Fruit fly (Drosophila melanogaster) whole organism, embryonic: ENCODE results near the gene Vha16-5.
A peak's percentile ranks its signal among the peaks of the same experiment; 100 is the strongest.

Experiments used
- Abd-B ChIP-seq: fragments of 200-800 bp; sonication (Bioruptor generic); optimal IDR thresholded peaks from 2 replicates; lab custom pipeline; 2018; ENCODE audit warnings: missing biosample characterization, mild to moderate bottlenecking, missing genetic modification characterization, moderate library complexity
- Awh ChIP-seq: fragments of 200-800 bp; sonication (Bioruptor generic); IDR thresholded peaks from 2 replicates; pipeline ENCODE4, ENCODE4 v1.3.6; 2022; ENCODE audit warnings: missing biosample characterization, missing genetic modification characterization
- B-H2 ChIP-seq: fragments of 200-800 bp; sonication (Bioruptor generic); optimal IDR thresholded peaks from 2 replicates; lab custom pipeline; 2018; ENCODE audit warnings: missing biosample characterization, mild to moderate bottlenecking, missing genetic modification characterization
- Blimp-1 ChIP-seq: fragments of 200-800 bp; sonication (Bioruptor generic); optimal IDR thresholded peaks from 3 replicates; lab custom pipeline; 2018; ENCODE audit warnings: missing biosample characterization, missing genetic modification characterization, mild to moderate bottlenecking, moderate library complexity, missing genetic modification reagents
- CG11247 ChIP-seq: fragments of 200-800 bp; sonication (Bioruptor generic); IDR thresholded peaks from 2 replicates; pipeline ENCODE4 v1.3.6; 2022; ENCODE audit warnings: missing biosample characterization, missing genetic modification characterization
- CG12769 ChIP-seq: fragments of 200-800 bp; sonication (Bioruptor generic); optimal IDR thresholded peaks from 2 replicates; lab custom pipeline; 2019; ENCODE audit warnings: missing biosample characterization, mild to moderate bottlenecking, missing genetic modification characterization, moderate library complexity
- CG13894 ChIP-seq: fragments of 200-800 bp; sonication (Bioruptor generic); optimal IDR thresholded peaks from 3 replicates; lab custom pipeline; 2018; ENCODE audit warnings: missing biosample characterization, mild to moderate bottlenecking, missing genetic modification characterization, moderate library complexity
- CG15514 ChIP-seq: fragments of 200-800 bp; sonication (Bioruptor generic); optimal IDR thresholded peaks from 3 replicates; lab custom pipeline; 2017; ENCODE audit warnings: missing biosample characterization, missing genetic modification characterization, mild to moderate bottlenecking, moderate library complexity, missing genetic modification reagents
- CG31388 ChIP-seq: fragments of 200-800 bp; sonication (Bioruptor generic); optimal IDR thresholded peaks from 2 replicates; lab custom pipeline; 2016; ENCODE audit warnings: missing biosample characterization, missing genetic modification characterization
- CG32772 ChIP-seq: fragments of 200-800 bp; sonication (Bioruptor generic); IDR thresholded peaks from 2 replicates; pipeline ENCODE4 v1.3.6; 2022; ENCODE audit warnings: missing biosample characterization, missing genetic modification characterization
- CG34376 ChIP-seq: fragments of 200-800 bp; sonication (Bioruptor generic); optimal IDR thresholded peaks from 2 replicates; lab custom pipeline; 2018; ENCODE audit warnings: missing biosample characterization, mild to moderate bottlenecking, missing genetic modification characterization
- CG34422 ChIP-seq: fragments of 200-800 bp; sonication (Bioruptor generic); IDR thresholded peaks from 3 replicates; pipeline ENCODE4 v1.3.6; 2022; ENCODE audit warnings: missing biosample characterization, missing genetic modification characterization
- Dad ChIP-seq: fragments of 200-800 bp; sonication (Bioruptor generic); optimal IDR thresholded peaks from 3 replicates; lab custom pipeline; 2016; ENCODE audit warnings: missing biosample characterization, missing genetic modification characterization
- Dek ChIP-seq: fragments of 200-800 bp; sonication (Bioruptor generic); optimal IDR thresholded peaks from 3 replicates; lab custom pipeline; 2019; ENCODE audit warnings: missing biosample characterization, mild to moderate bottlenecking, missing genetic modification characterization, moderate library complexity
- HmgD ChIP-seq: fragments of 200-800 bp; sonication (Bioruptor generic); optimal IDR thresholded peaks from 3 replicates; lab custom pipeline; 2016; ENCODE audit warnings: missing biosample characterization, missing genetic modification characterization
- Mrtf ChIP-seq: fragments of 200-800 bp; sonication (Bioruptor generic); IDR thresholded peaks from 3 replicates; pipeline ENCODE4 v1.3.6; 2022; ENCODE audit warnings: missing biosample characterization, missing genetic modification characterization
- Sry-β ChIP-seq: fragments of 200-800 bp; sonication (Bioruptor generic); optimal IDR thresholded peaks from 2 replicates; lab custom pipeline; 2018; ENCODE audit warnings: missing biosample characterization, mild to moderate bottlenecking, missing genetic modification characterization, moderate library complexity
- abd-A ChIP-seq: fragments of 200-800 bp; sonication (Bioruptor generic); optimal IDR thresholded peaks from 3 replicates; lab custom pipeline; 2019; ENCODE audit warnings: missing biosample characterization, mild to moderate bottlenecking, missing genetic modification characterization, moderate library complexity
- amos ChIP-seq: fragments of 200-800 bp; sonication (Bioruptor generic); IDR thresholded peaks from 2 replicates; pipeline ENCODE4 v1.3.6; 2022; ENCODE audit warnings: missing biosample characterization, missing genetic modification characterization; ENCODE audit not compliant: partially characterized antibody
- br ChIP-seq: fragments of >200 bp; optimal IDR thresholded peaks from 2 replicates; lab custom pipeline; 2017
- ewg ChIP-seq: fragments of 200-800 bp; sonication (Bioruptor generic); optimal IDR thresholded peaks from 3 replicates; lab custom pipeline; 2017; ENCODE audit warnings: mild to moderate bottlenecking, missing biosample characterization, missing genetic modification reagents, missing genetic modification characterization
- jing ChIP-seq: fragments of 200-800 bp; sonication (Bioruptor generic); optimal IDR thresholded peaks from 2 replicates; lab custom pipeline; 2018; ENCODE audit warnings: missing biosample characterization, mild to moderate bottlenecking, missing genetic modification characterization
- kni ChIP-seq: fragments of 200-800 bp; sonication (Bioruptor generic); optimal IDR thresholded peaks from 3 replicates; lab custom pipeline; 2017; ENCODE audit warnings: mild to moderate bottlenecking, missing biosample characterization, missing genetic modification reagents, missing genetic modification characterization
- lbe ChIP-seq: fragments of 200-800 bp; sonication (Bioruptor generic); optimal IDR thresholded peaks from 2 replicates; lab custom pipeline; 2016; ENCODE audit warnings: missing biosample characterization, mild to moderate bottlenecking, missing genetic modification characterization
- mam ChIP-seq: fragments of 200-800 bp; sonication (Bioruptor generic); optimal IDR thresholded peaks from 3 replicates; lab custom pipeline; 2016; ENCODE audit warnings: missing biosample characterization, missing genetic modification characterization
- nau ChIP-seq: fragments of 200-800 bp; sonication (Bioruptor generic); optimal IDR thresholded peaks from 3 replicates; lab custom pipeline; 2017; ENCODE audit warnings: missing biosample characterization, mild to moderate bottlenecking, missing genetic modification characterization, missing genetic modification reagents
- org-1 ChIP-seq: fragments of 200-800 bp; sonication (Bioruptor generic); optimal IDR thresholded peaks from 2 replicates; lab custom pipeline; 2017; ENCODE audit warnings: missing biosample characterization, missing genetic modification characterization
- row ChIP-seq: fragments of 200-800 bp; sonication (Bioruptor generic); IDR thresholded peaks from 3 replicates; pipeline ENCODE4 v1.3.6; 2022; ENCODE audit warnings: missing biosample characterization, missing genetic modification characterization
- vvl ChIP-seq: fragments of 200-800 bp; sonication (Bioruptor generic); IDR thresholded peaks from 2 replicates; pipeline ENCODE4 v1.3.6; 2022; ENCODE audit warnings: missing biosample characterization, missing genetic modification characterization
- zfh1 ChIP-seq: fragments of 200-800 bp; sonication (Bioruptor generic); IDR thresholded peaks from 3 replicates; pipeline ENCODE4 v1.3.6; 2022; ENCODE audit warnings: missing biosample characterization, missing genetic modification characterization

Vha16-5 gene

dm6 chr2L:10687794-10688185 lies 49.1 kb downstream of the Vha16-5 start:
- no peak for TF ChIP-seq HmgD
- TF ChIP-seq Blimp-1: no peak
- TF ChIP-seq abd-A (tag; lab: Kevin White, UChicago): peak; percentile 56
- TF ChIP-seq Mrtf (GFP tag; lab: Robert Waterston, UW): no peak
- TF ChIP-seq Dad (GFP tag; lab: Kevin White, UChicago): no peak
- TF ChIP-seq Abd-B (GFP tag; lab: Kevin White, UChicago): no peak
- TF ChIP-seq CG32772 (GFP tag; lab: Robert Waterston, UW): no peak
- no peak for TF ChIP-seq CG11247 (GFP tag; lab: Robert Waterston, UW)
- no peak for TF ChIP-seq mam
- no peak for TF ChIP-seq br (lab: Kevin White, UChicago)
- no peak for TF ChIP-seq jing (GFP tag; lab: Kevin White, UChicago)
- no peak for TF ChIP-seq B-H2 (GFP tag; lab: Kevin White, UChicago)
- TF ChIP-seq nau (GFP tag; lab: Kevin White, UChicago): no peak
- no peak for TF ChIP-seq CG34376 (GFP tag; lab: Kevin White, UChicago)
- TF ChIP-seq vvl (GFP tag; lab: Robert Waterston, UW): peak; percentile 61; the same call in 1 of the 2 replicates
- no peak for TF ChIP-seq amos (GFP tag; lab: Robert Waterston, UW)

DNA sequence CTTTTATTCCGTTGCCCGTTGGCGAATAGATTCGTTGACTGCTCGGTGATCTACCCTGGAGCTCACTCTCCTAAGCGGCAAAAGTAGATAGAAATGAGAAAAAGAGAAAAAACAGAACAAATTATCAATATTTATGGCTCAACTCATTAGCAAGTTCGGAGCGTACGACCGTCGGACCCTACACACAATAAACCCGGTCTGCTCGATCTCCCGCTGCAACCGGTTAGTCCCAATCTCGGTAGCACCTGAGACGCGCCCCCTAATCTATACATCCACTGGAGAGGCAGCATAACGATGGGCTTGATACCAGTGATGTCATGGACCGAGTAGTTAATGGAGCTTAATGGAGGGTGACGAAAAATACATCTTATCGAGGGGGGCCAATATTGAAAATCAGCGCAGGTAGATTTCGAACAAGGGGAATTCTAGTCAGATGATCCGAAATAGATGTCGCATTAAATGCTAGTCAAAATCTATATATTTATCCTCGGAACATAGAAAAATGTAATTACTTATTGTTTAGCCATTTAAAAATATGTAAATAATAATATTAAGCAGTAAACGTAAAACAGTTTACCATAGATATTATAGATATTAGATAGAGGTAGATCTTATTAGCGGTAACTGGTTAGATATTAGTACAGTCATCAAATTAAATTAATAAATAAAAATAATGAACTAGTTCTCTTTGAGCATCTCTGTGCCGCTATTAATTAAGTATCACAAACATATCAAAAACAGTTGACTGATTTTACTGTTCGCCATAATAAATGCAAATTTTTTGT lies 49.6 kb downstream of the Vha16-5 start, which contains the start of gene CG7296:
Gene CG7296 (minus strand): TSS at position 58 of the 785 bp plus-strand sequence.
- no peak for TF ChIP-seq CG34422
- peak; percentile 43 for TF ChIP-seq Sry-β
- no peak for TF ChIP-seq ewg (GFP tag; lab: Kevin White, UChicago)
- peak; percentile 95 for TF ChIP-seq CG15514
- peak; percentile 21; the same call in 1 of the 2 replicates for TF ChIP-seq vvl (GFP tag; lab: Robert Waterston, UW)
- TF ChIP-seq kni (GFP tag; lab: Kevin White, UChicago): peak; percentile 33
- TF ChIP-seq lbe (GFP tag; lab: Kevin White, UChicago): no peak
- no peak for TF ChIP-seq Dek (tag; lab: Kevin White, UChicago)
- peak; percentile 72 for TF ChIP-seq CG13894 (tag; lab: Kevin White, UChicago)
- TF ChIP-seq Awh (GFP tag; lab: Robert Waterston, UW): peak; percentile 90
- 0 out of 3 replicates have a peak, but pooled peaks have one; percentile 2 for TF ChIP-seq zfh1 (GFP tag; lab: Robert Waterston, UW)
- peak; percentile 71 for TF ChIP-seq abd-A (tag; lab: Kevin White, UChicago)
- TF ChIP-seq CG31388 (GFP tag; lab: Kevin White, UChicago): no peak
- 0 out of 3 replicates have a peak, but pooled peaks have one; percentile 19 for TF ChIP-seq row (GFP tag; lab: Robert Waterston, UW)
- TF ChIP-seq org-1 (GFP tag; lab: Kevin White, UChicago): no peak
- peak; percentile 71 for TF ChIP-seq CG12769 (tag; lab: Kevin White, UChicago)
- no peak for TF ChIP-seq amos (GFP tag; lab: Robert Waterston, UW)
